Worm (Caenorhabditis elegans): ENCODE measurements around the gene duo-1.

DNA sequence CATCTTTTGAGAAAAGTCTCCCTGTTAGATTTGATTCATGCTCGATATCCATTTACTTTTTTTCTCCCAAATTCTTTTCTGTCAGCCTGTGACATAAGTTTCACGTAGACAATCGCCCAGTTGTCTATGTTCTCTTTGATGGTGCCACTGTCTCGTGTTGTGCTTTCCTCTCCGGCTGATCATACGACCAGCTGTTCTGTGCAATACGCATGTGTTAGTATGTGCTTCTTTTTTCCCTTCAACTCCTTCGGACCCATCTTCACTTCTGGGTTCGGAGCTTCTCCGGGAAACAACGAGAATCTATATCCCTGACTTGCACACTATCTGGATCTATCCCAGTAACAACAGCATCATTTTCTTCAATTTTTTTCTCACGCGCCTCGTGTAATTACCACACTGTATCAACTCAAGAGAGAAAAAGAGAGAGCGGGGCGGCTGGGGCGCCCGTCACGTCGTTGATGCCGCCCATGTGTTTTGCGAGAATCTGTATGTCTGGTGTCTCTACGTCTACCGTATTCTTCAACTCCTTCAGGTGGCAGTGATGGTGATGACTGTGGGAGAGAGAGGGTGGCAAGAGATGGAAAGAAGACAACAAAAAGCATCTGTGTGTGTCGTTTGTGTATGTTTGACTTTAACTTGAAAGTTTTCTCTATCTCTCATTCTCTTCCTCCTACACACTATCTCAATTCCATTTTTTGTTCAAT, 22.4 kb upstream of the duo-1 start:
- TF ChIP-seq tbx-2 (tag; optimal IDR thresholded peaks at IDR 0.05) (peak; percentile 54), ceh-82 (tag; optimal IDR thresholded peaks at IDR 0.05) (no peak), unc-39 (tag; optimal IDR thresholded peaks at IDR 0.05) (no peak), zag-1 (tag; optimal IDR thresholded peaks at IDR 0.05) (no peak)
